Comparison of ENCODE assay signal across 4 worm cellular contexts in genomic region chrIV:7654212-7654778, ce11.
A peak's percentile ranks its signal among the peaks of the same experiment; 100 is the strongest.
TF ChIP-seq lines count a peak whose summit lies in the region.

Gene nrde-4 (minus strand): TSS chrIV:7654262.

TF ChIP-seq in whole organism, L2 larva, 48 proteins besides CTCF, POLR2A, EP300 and RAD21:
- TF ChIP-seq ztf-1 (GFP tag; conservative IDR thresholded peaks at IDR 0.05; lab: Robert Waterston, UW) (no peak), lin-13 (GFP tag; optimal IDR thresholded peaks at IDR 0.05; lab: Kevin White, UChicago) (peak; percentile 60), unc-55 (GFP tag; optimal IDR thresholded peaks at IDR 0.05; lab: Kevin White, UChicago) (peak; percentile 86), zag-1 (tag; optimal IDR thresholded peaks at IDR 0.05; lab: Kevin White, UChicago) (peak; percentile 22), gmeb-1 (tag; optimal IDR thresholded peaks at IDR 0.05; lab: Kevin White, UChicago) (peak; percentile 39), R02D3.7 (tag; optimal IDR thresholded peaks at IDR 0.05; lab: Kevin White, UChicago) (no peak), lsy-2 (tag; optimal IDR thresholded peaks at IDR 0.05; lab: Kevin White, UChicago) (peak in 1 of 2 experiments; percentile 79), C34F6.9 (tag; optimal IDR thresholded peaks at IDR 0.05; lab: Kevin White, UChicago) (peak; percentile 90), fos-1 (tag; optimal IDR thresholded peaks at IDR 0.05; lab: Kevin White, UChicago) (peak; percentile 75), sem-4 (tag; optimal IDR thresholded peaks at IDR 0.05; lab: Kevin White, UChicago) (peak; percentile 81), crh-2 (tag; optimal IDR thresholded peaks at IDR 0.05; lab: Kevin White, UChicago) (peak; percentile 71), peb-1 (tag; optimal IDR thresholded peaks at IDR 0.05; lab: Kevin White, UChicago) (no peak), nhr-129 (tag; optimal IDR thresholded peaks at IDR 0.05; lab: Kevin White, UChicago) (peak; percentile 77), ceh-82 (tag; optimal IDR thresholded peaks at IDR 0.05; lab: Kevin White, UChicago) (no peak), sma-3 (GFP tag; optimal IDR thresholded peaks at IDR 0.05; lab: Kevin White, UChicago) (peak; percentile 61), nhr-21 (tag; optimal IDR thresholded peaks at IDR 0.05; lab: Kevin White, UChicago) (peak; percentile 22), sma-9 (GFP tag; optimal IDR thresholded peaks at IDR 0.05; lab: Kevin White, UChicago) (peak; percentile 59), sma-9 (tag; optimal IDR thresholded peaks at IDR 0.05; lab: Kevin White, UChicago) (no peak), blmp-1 (tag; optimal IDR thresholded peaks at IDR 0.05; lab: Kevin White, UChicago; ENCODE audit: insufficient read depth) (peak; percentile 97)

TF ChIP-seq in whole organism, L4 larva, 104 proteins besides CTCF, POLR2A, EP300 and RAD21 (continues in another document):
- 0 out of 2 replicates have a peak, but pooled peaks have one; percentile 32 for TF ChIP-seq hmg-1.1 (GFP tag; IDR thresholded peaks at IDR 0.05; lab: Robert Waterston, UW)
- peak; percentile 96 for TF ChIP-seq lin-38 (GFP tag; IDR thresholded peaks at IDR 0.05; lab: Robert Waterston, UW)
- no peak for TF ChIP-seq ces-1 (GFP tag; optimal IDR thresholded peaks at IDR 0.05; lab: Kevin White, UChicago)
- peak; percentile 46 for TF ChIP-seq dve-1 (tag; optimal IDR thresholded peaks at IDR 0.05; lab: Kevin White, UChicago; ENCODE audit: insufficient read depth)
- TF ChIP-seq pqm-1 (tag; optimal IDR thresholded peaks at IDR 0.05; lab: Kevin White, UChicago) = peak; percentile 6
- TF ChIP-seq nhr-28 (tag; optimal IDR thresholded peaks at IDR 0.05; lab: Kevin White, UChicago) = peak; percentile 64
- peak; percentile 62 for TF ChIP-seq dpl-1 (GFP tag; optimal IDR thresholded peaks at IDR 0.05; lab: Kevin White, UChicago)
- TF ChIP-seq ZK546.5 (tag; optimal IDR thresholded peaks at IDR 0.05; lab: Kevin White, UChicago) = no peak
- peak; percentile 46 for TF ChIP-seq nhr-11 (tag; optimal IDR thresholded peaks at IDR 0.05; lab: Kevin White, UChicago)
- no peak for TF ChIP-seq ceh-28 (tag; optimal IDR thresholded peaks at IDR 0.05; lab: Kevin White, UChicago)
- no peak for TF ChIP-seq madf-5 (GFP tag; IDR thresholded peaks at IDR 0.05; lab: Robert Waterston, UW)
- TF ChIP-seq hlh-11 (tag; optimal IDR thresholded peaks at IDR 0.05; lab: Kevin White, UChicago) = peak; percentile 63
- TF ChIP-seq mxl-3 (GFP tag; optimal IDR thresholded peaks at IDR 0.05; lab: Kevin White, UChicago) = peak; percentile 24
- TF ChIP-seq lsy-2 (tag; optimal IDR thresholded peaks at IDR 0.05; lab: Kevin White, UChicago) = peak in 1 of 2 experiments; percentile 74
- peak; percentile 15 for TF ChIP-seq T20F7.1 (GFP tag; optimal IDR thresholded peaks at IDR 0.05; lab: Kevin White, UChicago)
- no peak for TF ChIP-seq egl-27 (tag; optimal IDR thresholded peaks at IDR 0.05; lab: Kevin White, UChicago)
- peak; percentile 86 for TF ChIP-seq nhr-77 (tag; optimal IDR thresholded peaks at IDR 0.05; lab: Kevin White, UChicago)
- no peak for TF ChIP-seq F26F4.8 (GFP tag; conservative IDR thresholded peaks at IDR 0.05; lab: Robert Waterston, UW)
- TF ChIP-seq spr-1 (tag; optimal IDR thresholded peaks at IDR 0.05; lab: Kevin White, UChicago) = no peak
- peak; percentile 94 for TF ChIP-seq mes-2 (tag; optimal IDR thresholded peaks at IDR 0.05; lab: Kevin White, UChicago; ENCODE audit: poor library complexity, severe bottlenecking)
- TF ChIP-seq nhr-6 (tag; optimal IDR thresholded peaks at IDR 0.05; lab: Kevin White, UChicago) = peak; percentile 86
- peak; percentile 13 for TF ChIP-seq lin-13 (GFP tag; optimal IDR thresholded peaks at IDR 0.05; lab: Kevin White, UChicago)
- TF ChIP-seq D1046.2 (GFP tag; IDR thresholded peaks at IDR 0.05; lab: Robert Waterston, UW) = no peak
- TF ChIP-seq saeg-2 (GFP tag; IDR thresholded peaks at IDR 0.05; lab: Robert Waterston, UW) = no peak
- TF ChIP-seq nhr-10 (tag; optimal IDR thresholded peaks at IDR 0.05; lab: Kevin White, UChicago) = no peak

TF ChIP-seq in whole organism, late embryonic, 69 proteins besides CTCF, POLR2A, EP300 and RAD21 (continues in another document):
- TF ChIP-seq ahr-1 (tag; optimal IDR thresholded peaks at IDR 0.05; lab: Kevin White, UChicago) = peak; percentile 58
- peak; percentile 91 for TF ChIP-seq ceh-31 (tag; optimal IDR thresholded peaks at IDR 0.05; lab: Kevin White, UChicago)
- no peak for TF ChIP-seq hlh-30 (tag; optimal IDR thresholded peaks at IDR 0.05; lab: Kevin White, UChicago; ENCODE audit: insufficient read depth)
- peak; percentile 76 for TF ChIP-seq ref-2 (tag; optimal IDR thresholded peaks at IDR 0.05; lab: Kevin White, UChicago)
- peak; percentile 29 for TF ChIP-seq syd-9 (tag; optimal IDR thresholded peaks at IDR 0.05; lab: Kevin White, UChicago)
- peak; percentile 78 for TF ChIP-seq rnt-1 (tag; optimal IDR thresholded peaks at IDR 0.05; lab: Kevin White, UChicago)
- TF ChIP-seq pat-9 (tag; optimal IDR thresholded peaks at IDR 0.05; lab: Kevin White, UChicago) = no peak
- no peak for TF ChIP-seq pha-4 (tag; optimal IDR thresholded peaks at IDR 0.05; lab: Kevin White, UChicago)
- TF ChIP-seq dve-1 (tag; optimal IDR thresholded peaks at IDR 0.05; lab: Kevin White, UChicago) = peak; percentile 25
- peak; percentile 46 for TF ChIP-seq tbx-7 (tag; optimal IDR thresholded peaks at IDR 0.05; lab: Kevin White, UChicago)
- peak; percentile 60 for TF ChIP-seq hlh-8 (tag; optimal IDR thresholded peaks at IDR 0.05; lab: Kevin White, UChicago)
- peak; percentile 15 for TF ChIP-seq F13H6.1 (tag; optimal IDR thresholded peaks at IDR 0.05; lab: Kevin White, UChicago)
- TF ChIP-seq ceh-24 (tag; optimal IDR thresholded peaks at IDR 0.05; lab: Kevin White, UChicago) = no peak
- peak; percentile 52 for TF ChIP-seq nfya-1 (tag; optimal IDR thresholded peaks at IDR 0.05; lab: Kevin White, UChicago)
- TF ChIP-seq C08G9.2 (tag; optimal IDR thresholded peaks at IDR 0.05; lab: Kevin White, UChicago) = peak; percentile 100
- TF ChIP-seq Y22D7AL.16 (tag; optimal IDR thresholded peaks at IDR 0.05; lab: Kevin White, UChicago) = no peak
- TF ChIP-seq dmd-4 (tag; optimal IDR thresholded peaks at IDR 0.05; lab: Kevin White, UChicago; ENCODE audit: borderline replicate concordance) = peak; percentile 54
- TF ChIP-seq unc-42 (tag; optimal IDR thresholded peaks at IDR 0.05; lab: Kevin White, UChicago) = peak; percentile 41
- TF ChIP-seq ceh-2 (tag; optimal IDR thresholded peaks at IDR 0.05; lab: Kevin White, UChicago) = peak; percentile 58
- TF ChIP-seq ceh-19 (GFP tag; optimal IDR thresholded peaks at IDR 0.05; lab: Kevin White, UChicago) = peak; percentile 27
- peak; percentile 56 for TF ChIP-seq zip-5 (tag; optimal IDR thresholded peaks at IDR 0.05; lab: Kevin White, UChicago)
- TF ChIP-seq ceh-30 (tag; optimal IDR thresholded peaks at IDR 0.05; lab: Kevin White, UChicago) = peak; percentile 56
- TF ChIP-seq ceh-18 (tag; optimal IDR thresholded peaks at IDR 0.05; lab: Kevin White, UChicago) = peak; percentile 19
- TF ChIP-seq fax-1 (tag; optimal IDR thresholded peaks at IDR 0.05; lab: Kevin White, UChicago) = peak; percentile 74
- TF ChIP-seq unc-86 (tag; optimal IDR thresholded peaks at IDR 0.05; lab: Kevin White, UChicago) = peak; percentile 24
- peak; percentile 54 for TF ChIP-seq ceh-34 (tag; optimal IDR thresholded peaks at IDR 0.05; lab: Kevin White, UChicago)
- peak; percentile 43 for TF ChIP-seq elt-2 (tag; optimal IDR thresholded peaks at IDR 0.05; lab: Kevin White, UChicago)

TF ChIP-seq in whole organism, mixed stage, embryonic, 35 proteins besides CTCF, POLR2A, EP300 and RAD21 (continues in another document):
- TF ChIP-seq sptf-1 (tag; optimal IDR thresholded peaks at IDR 0.05; lab: Kevin White, UChicago) = peak; percentile 68
- TF ChIP-seq cnd-1 (tag; optimal IDR thresholded peaks at IDR 0.05; lab: Kevin White, UChicago) = peak; percentile 30
- no peak for TF ChIP-seq zip-8 (tag; optimal IDR thresholded peaks at IDR 0.05; lab: Kevin White, UChicago)
- TF ChIP-seq lsy-2 (tag; optimal IDR thresholded peaks at IDR 0.05; lab: Kevin White, UChicago) = peak; percentile 80
- no peak for TF ChIP-seq nhr-12 (tag; optimal IDR thresholded peaks at IDR 0.05; lab: Kevin White, UChicago)
- TF ChIP-seq drap-1 (GFP tag; optimal IDR thresholded peaks at IDR 0.05; lab: Kevin White, UChicago) = no peak
- peak; percentile 86 for TF ChIP-seq nhr-237 (tag; optimal IDR thresholded peaks at IDR 0.05; lab: Kevin White, UChicago)
- peak; percentile 34 for TF ChIP-seq ces-1 (GFP tag; optimal IDR thresholded peaks at IDR 0.05; lab: Kevin White, UChicago)
- TF ChIP-seq bed-3 (GFP tag; optimal IDR thresholded peaks at IDR 0.05; lab: Kevin White, UChicago) = peak; percentile 4
- TF ChIP-seq nhr-2 (tag; optimal IDR thresholded peaks at IDR 0.05; lab: Kevin White, UChicago) = no peak
- TF ChIP-seq tbx-8 (GFP tag; optimal IDR thresholded peaks at IDR 0.05; lab: Kevin White, UChicago) = no peak
- TF ChIP-seq ceh-39 (tag; optimal IDR thresholded peaks at IDR 0.05; lab: Kevin White, UChicago) = peak; percentile 14
- TF ChIP-seq ham-2 (GFP tag; optimal IDR thresholded peaks at IDR 0.05; lab: Kevin White, UChicago) = peak; percentile 75
- TF ChIP-seq mls-2 (tag; optimal IDR thresholded peaks at IDR 0.05; lab: Kevin White, UChicago) = peak; percentile 16
- no peak for TF ChIP-seq ztf-11 (tag; optimal IDR thresholded peaks at IDR 0.05; lab: Kevin White, UChicago)
- no peak for TF ChIP-seq ceh-83 (GFP tag; optimal IDR thresholded peaks at IDR 0.05; lab: Kevin White, UChicago)
- TF ChIP-seq elt-3 (tag; optimal IDR thresholded peaks at IDR 0.05; lab: Kevin White, UChicago) = no peak
- no peak for TF ChIP-seq M03D4.4 (tag; optimal IDR thresholded peaks at IDR 0.05; lab: Kevin White, UChicago)
- no peak for TF ChIP-seq snpc-4 (tag; optimal IDR thresholded peaks at IDR 0.05; lab: Kevin White, UChicago)
- no peak for TF ChIP-seq ceh-43 (GFP tag; optimal IDR thresholded peaks at IDR 0.05; lab: Kevin White, UChicago)
- peak; percentile 86 for TF ChIP-seq mep-1 (tag; optimal IDR thresholded peaks at IDR 0.05; lab: Kevin White, UChicago)
- TF ChIP-seq pha-4 (tag; optimal IDR thresholded peaks at IDR 0.05; lab: Kevin White, UChicago) = no peak
- TF ChIP-seq flh-1 (GFP tag; optimal IDR thresholded peaks at IDR 0.05; lab: Kevin White, UChicago) = no peak
- TF ChIP-seq nhr-28 (tag; optimal IDR thresholded peaks at IDR 0.05; lab: Kevin White, UChicago) = no peak
- TF ChIP-seq nhr-76 (tag; optimal IDR thresholded peaks at IDR 0.05; lab: Kevin White, UChicago) = no peak
- TF ChIP-seq sem-2 (GFP tag; optimal IDR thresholded peaks at IDR 0.05; lab: Kevin White, UChicago) = no peak
- TF ChIP-seq blmp-1 (tag; optimal IDR thresholded peaks at IDR 0.05; lab: Kevin White, UChicago) = peak; percentile 97
- no peak for TF ChIP-seq mab-5 (tag; optimal IDR thresholded peaks at IDR 0.05; lab: Kevin White, UChicago)
- TF ChIP-seq unc-62 (GFP tag; optimal IDR thresholded peaks at IDR 0.05; lab: Kevin White, UChicago) = no peak
- peak; percentile 84 for TF ChIP-seq elt-1 (tag; optimal IDR thresholded peaks at IDR 0.05; lab: Kevin White, UChicago; ENCODE audit: borderline replicate concordance, insufficient read depth)
- TF ChIP-seq lin-32 (GFP tag; optimal IDR thresholded peaks at IDR 0.05; lab: Kevin White, UChicago) = no peak
